Fruit fly (Drosophila melanogaster) whole organism, prepupa: ENCODE data around the gene CG2747.
A peak's percentile ranks its signal among the peaks of the same experiment; 100 is the strongest.

Experiments
- Blimp-1 ChIP-seq: fragments of 200-800 bp; sonication (Bioruptor generic); optimal IDR thresholded peaks from 3 replicates; lab custom pipeline; 2017; ENCODE audit warnings: missing biosample characterization, missing genetic modification characterization, mild to moderate bottlenecking, moderate library complexity, missing genetic modification reagents
- CG10631 ChIP-seq: fragments of 200-800 bp; sonication (Bioruptor generic); optimal IDR thresholded peaks from 2 replicates; lab custom pipeline; 2016; ENCODE audit warnings: missing biosample characterization, missing genetic modification characterization
- CG11762 ChIP-seq: fragments of 200-800 bp; sonication (Bioruptor generic); optimal IDR thresholded peaks from 3 replicates; lab custom pipeline; 2016; ENCODE audit warnings: missing biosample characterization, missing genetic modification characterization; ENCODE audit not compliant: insufficient read depth
- CG15336 ChIP-seq: fragments of 200-800 bp; sonication (Bioruptor generic); IDR thresholded peaks from 2 replicates; pipeline ENCODE4 v1.3.6; 2022; ENCODE audit warnings: missing biosample characterization, missing genetic modification characterization
- CG1621 ChIP-seq: fragments of 200-800 bp; sonication (Bioruptor generic); optimal IDR thresholded peaks from 3 replicates; lab custom pipeline; 2018; ENCODE audit warnings: missing biosample characterization, mild to moderate bottlenecking, missing genetic modification characterization
- CG3032 ChIP-seq: fragments of 200-800 bp; optimal IDR thresholded peaks from 2 replicates; lab custom pipeline; 2019; ENCODE audit warnings: missing biosample characterization, mild to moderate bottlenecking, missing genetic modification characterization, moderate library complexity
- CG31627 ChIP-seq: fragments of 200-800 bp; sonication (Bioruptor generic); optimal IDR thresholded peaks from 3 replicates; lab custom pipeline; 2016; ENCODE audit warnings: missing biosample characterization, missing genetic modification characterization
- CG3919 ChIP-seq: fragments of 200-800 bp; sonication (Bioruptor generic); optimal IDR thresholded peaks from 3 replicates; lab custom pipeline; 2016; ENCODE audit warnings: missing biosample characterization, missing genetic modification characterization
- CG6276 ChIP-seq: fragments of 200-800 bp; sonication (Bioruptor generic); optimal IDR thresholded peaks from 2 replicates; lab custom pipeline; 2017; ENCODE audit warnings: missing biosample characterization, mild to moderate bottlenecking, missing genetic modification characterization
- CG6808 ChIP-seq: fragments of 200-800 bp; sonication (Bioruptor generic); optimal IDR thresholded peaks from 3 replicates; lab custom pipeline; 2017; ENCODE audit warnings: missing biosample characterization, missing genetic modification characterization, mild to moderate bottlenecking, moderate library complexity, missing genetic modification reagents
- CG6854 ChIP-seq: fragments of 200-800 bp; sonication (Bioruptor generic); optimal IDR thresholded peaks from 2 replicates; lab custom pipeline; 2017; ENCODE audit warnings: missing biosample characterization, mild to moderate bottlenecking, missing genetic modification characterization
- CG8119 ChIP-seq: fragments of 200-800 bp; sonication (Bioruptor generic); IDR thresholded peaks from 3 replicates; pipeline ENCODE4 v1.3.6; 2022; ENCODE audit warnings: missing biosample characterization, missing genetic modification characterization
- CG8319 ChIP-seq: fragments of 200-800 bp; sonication (Bioruptor generic); optimal IDR thresholded peaks from 3 replicates; lab custom pipeline; 2016; ENCODE audit warnings: missing biosample characterization, missing genetic modification characterization
- CG8632 ChIP-seq: fragments of 200-800 bp; sonication (Bioruptor generic); optimal IDR thresholded peaks from 3 replicates; lab custom pipeline; 2016; ENCODE audit warnings: missing biosample characterization, missing genetic modification characterization
- CG9139 ChIP-seq: fragments of 200-800 bp; sonication (Bioruptor generic); optimal IDR thresholded peaks from 3 replicates; lab custom pipeline; 2017; ENCODE audit warnings: missing biosample characterization, mild to moderate bottlenecking, missing genetic modification characterization
- Eip75B ChIP-seq: fragments of 200-800 bp; sonication (Bioruptor generic); optimal IDR thresholded peaks from 3 replicates; lab custom pipeline; 2016; ENCODE audit warnings: missing biosample characterization, missing genetic modification characterization
- Eip78C ChIP-seq: fragments of 200-800 bp; sonication (Bioruptor generic); peaks from one replicate; lab custom pipeline; 2016; ENCODE audit warnings: missing biosample characterization, missing genetic modification characterization
- Eip93F ChIP-seq: fragments of 200-800 bp; sonication (Bioruptor generic); optimal IDR thresholded peaks from 2 replicates; lab custom pipeline; 2016; ENCODE audit warnings: missing biosample characterization, mild to moderate bottlenecking, missing genetic modification characterization
- Ets21C ChIP-seq: fragments of 200-800 bp; sonication (Bioruptor generic); optimal IDR thresholded peaks from 3 replicates; lab custom pipeline; 2016; ENCODE audit warnings: missing biosample characterization, missing genetic modification characterization
- Gug ChIP-seq: fragments of 200-800 bp; sonication (Bioruptor generic); IDR thresholded peaks from 2 replicates; pipeline ENCODE4 v1.3.6; 2022; ENCODE audit warnings: missing biosample characterization, missing genetic modification characterization
- Hr38 ChIP-seq: sonication (Bioruptor generic); optimal IDR thresholded peaks from 2 replicates; lab custom pipeline; 2016; ENCODE audit warnings: missing biosample characterization, missing genetic modification characterization
- Hr39 ChIP-seq: fragments of 200-800 bp; sonication (Bioruptor generic); optimal IDR thresholded peaks from 2 replicates; lab custom pipeline; 2016; ENCODE audit warnings: missing biosample characterization, missing genetic modification characterization
- Hr4 ChIP-seq: fragments of 200-800 bp; sonication (Bioruptor generic); optimal IDR thresholded peaks from 3 replicates; lab custom pipeline; 2016; ENCODE audit warnings: missing biosample characterization, missing genetic modification characterization
- Lpt ChIP-seq: fragments of 200-800 bp; sonication (Bioruptor generic); optimal IDR thresholded peaks from 3 replicates; lab custom pipeline; 2016; ENCODE audit warnings: missing biosample characterization, missing genetic modification characterization
- Met ChIP-seq: fragments of 200-800 bp; sonication (Bioruptor generic); optimal IDR thresholded peaks from 3 replicates; lab custom pipeline; 2016; ENCODE audit warnings: missing biosample characterization, missing genetic modification characterization
- OdsH ChIP-seq: fragments of 200-800 bp; sonication (Bioruptor generic); optimal IDR thresholded peaks from 3 replicates; lab custom pipeline; 2016; ENCODE audit warnings: missing biosample characterization, missing genetic modification characterization
- Smox ChIP-seq: fragments of 200-800 bp; sonication (Bioruptor generic); optimal IDR thresholded peaks from 3 replicates; lab custom pipeline; 2016; ENCODE audit warnings: missing biosample characterization, missing genetic modification characterization
- Sox102F ChIP-seq: fragments of 200-800 bp; sonication (Bioruptor generic); optimal IDR thresholded peaks from 2 replicates; lab custom pipeline; 2016; ENCODE audit warnings: missing biosample characterization, mild to moderate bottlenecking, missing genetic modification characterization
- Sox14 ChIP-seq: fragments of 200-800 bp; sonication (Bioruptor generic); optimal IDR thresholded peaks from 3 replicates; lab custom pipeline; 2016; ENCODE audit warnings: missing biosample characterization, missing genetic modification characterization
- Sox15 ChIP-seq: fragments of 200-800 bp; sonication (Bioruptor generic); optimal IDR thresholded peaks from 3 replicates; lab custom pipeline; 2016; ENCODE audit warnings: missing biosample characterization, missing genetic modification characterization
- acj6 ChIP-seq: fragments of 200-800 bp; sonication (Bioruptor generic); optimal IDR thresholded peaks from 3 replicates; lab custom pipeline; 2016; ENCODE audit warnings: missing biosample characterization, missing genetic modification characterization
- cyc ChIP-seq: fragments of 200-800 bp; sonication (Bioruptor generic); optimal IDR thresholded peaks from 3 replicates; lab custom pipeline; 2016; ENCODE audit warnings: missing biosample characterization, missing genetic modification characterization
- dac ChIP-seq: fragments of 200-800 bp; sonication (Bioruptor generic); optimal IDR thresholded peaks from 2 replicates; lab custom pipeline; 2017; ENCODE audit warnings: missing biosample characterization, mild to moderate bottlenecking, missing genetic modification characterization
- eg ChIP-seq: fragments of 200-800 bp; sonication (Bioruptor generic); IDR thresholded peaks from 3 replicates; pipeline ENCODE4 v1.3.6; 2022; ENCODE audit warnings: missing biosample characterization, missing genetic modification characterization
- esn ChIP-seq: fragments of 200-800 bp; sonication (Bioruptor generic); optimal IDR thresholded peaks from 2 replicates; lab custom pipeline; 2016; ENCODE audit warnings: missing biosample characterization, mild to moderate bottlenecking, missing genetic modification characterization, moderate library complexity
- fd59A ChIP-seq: fragments of 200-800 bp; sonication (Bioruptor generic); optimal IDR thresholded peaks from 2 replicates; lab custom pipeline; 2017; ENCODE audit warnings: missing biosample characterization, mild to moderate bottlenecking, missing genetic modification characterization, missing genetic modification reagents
- fd85E ChIP-seq: fragments of 200-800 bp; sonication (Bioruptor generic); optimal IDR thresholded peaks from 3 replicates; lab custom pipeline; 2016; ENCODE audit warnings: missing biosample characterization, missing genetic modification characterization
- lz ChIP-seq: fragments of 200-800 bp; sonication (Bioruptor generic); optimal IDR thresholded peaks from 3 replicates; lab custom pipeline; 2016; ENCODE audit warnings: missing biosample characterization, missing genetic modification characterization
- net ChIP-seq: fragments of 200-800 bp; sonication (Bioruptor generic); optimal IDR thresholded peaks from 3 replicates; lab custom pipeline; 2016; ENCODE audit warnings: missing biosample characterization, missing genetic modification characterization
- pdm3 ChIP-seq: fragments of 200-800 bp; sonication (Bioruptor generic); optimal IDR thresholded peaks from 3 replicates; lab custom pipeline; 2016; ENCODE audit warnings: missing biosample characterization, missing genetic modification characterization
- salr ChIP-seq, 2 experiments: fragments of 200-800 bp; sonication (Bioruptor generic); optimal IDR thresholded peaks; 3 replicates each; lab custom pipeline; 2016 to 2018; ENCODE audit warnings: missing biosample characterization in 2 of 2, missing genetic modification characterization in 2 of 2, mild to moderate bottlenecking in 1 of 2
- spab ChIP-seq: fragments of 200-800 bp; sonication (Bioruptor generic); optimal IDR thresholded peaks from 2 replicates; lab custom pipeline; 2017; ENCODE audit warnings: missing biosample characterization, mild to moderate bottlenecking, missing genetic modification characterization, missing genetic modification reagents
- ss ChIP-seq, 2 experiments: fragments of 200-800 bp; sonication (Bioruptor generic); optimal IDR thresholded peaks; 2 replicates in 1 of 2; 3 replicates in 1 of 2; lab custom pipeline; 2017 to 2018; ENCODE audit warnings: mild to moderate bottlenecking in 2 of 2, missing biosample characterization in 2 of 2, missing genetic modification characterization in 2 of 2, moderate library complexity in 1 of 2
- svp ChIP-seq: fragments of 200-800 bp; sonication (Bioruptor generic); peaks from one replicate; lab custom pipeline; 2016; ENCODE audit warnings: missing biosample characterization, missing genetic modification characterization
- topi ChIP-seq: fragments of 200-800 bp; sonication (Bioruptor generic); optimal IDR thresholded peaks from 3 replicates; lab custom pipeline; 2016; ENCODE audit warnings: missing biosample characterization, missing genetic modification characterization
- vri ChIP-seq: fragments of 200-800 bp; sonication (Bioruptor generic); optimal IDR thresholded peaks from 3 replicates; lab custom pipeline; 2016; ENCODE audit warnings: missing biosample characterization, mild to moderate bottlenecking, missing genetic modification characterization

CG2747 gene

DNA sequence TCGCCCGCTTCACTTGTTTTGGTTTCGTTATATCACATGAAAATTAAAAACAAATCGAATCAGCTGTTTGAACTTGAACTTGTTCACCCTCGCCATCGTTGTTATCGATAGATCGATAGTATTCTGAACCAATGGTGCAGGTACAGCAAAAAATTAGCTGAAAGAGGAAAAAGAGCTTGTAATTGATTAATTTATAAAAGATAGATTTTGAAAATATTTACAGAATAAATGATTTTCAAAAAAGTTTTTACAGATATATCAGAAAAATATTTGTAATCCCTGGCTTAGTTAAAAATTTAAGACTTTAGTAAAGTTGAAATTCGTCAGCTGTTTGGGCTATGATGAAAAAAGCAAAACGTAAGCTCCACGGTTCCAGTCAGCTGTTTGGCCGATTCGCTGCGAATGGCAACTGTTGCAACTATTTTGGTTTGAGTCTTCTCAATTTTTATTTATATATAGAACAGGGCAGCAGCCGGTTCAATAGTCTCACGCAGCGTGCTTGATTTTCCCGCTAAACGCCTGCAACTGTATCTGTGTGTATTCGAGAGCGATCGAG, 2.4 kb upstream of the CG2747 start, which contains the start of the genes CG11035 and unc-45 (continued):
- TF ChIP-seq Eip93F (GFP tag; lab: Kevin White, UChicago) (no peak), dac (GFP tag; lab: Kevin White, UChicago) (no peak), Hr4 (GFP tag; lab: Kevin White, UChicago) (peak; percentile 45), vri (GFP tag; lab: Kevin White, UChicago) (peak; percentile 58), salr (GFP tag; optimal IDR thresholded peaks at IDR 0.05; lab: Kevin White, UChicago) (no peak), Ets21C (no peak), Eip75B (peak; percentile 36), OdsH (GFP tag; lab: Kevin White, UChicago) (peak; percentile 6), Gug (GFP tag; lab: Robert Waterston, UW) (peak; percentile 9; the same call in 1 of the 2 replicates), Hr39 (no peak), topi (GFP tag; lab: Kevin White, UChicago) (peak; percentile 43), Blimp-1 (GFP tag; lab: Kevin White, UChicago) (no peak), CG9139 (no peak), CG6854 (GFP tag; lab: Kevin White, UChicago) (no peak), eg (GFP tag; lab: Robert Waterston, UW) (peak; percentile 64), lz (peak; percentile 28), fd85E (GFP tag; lab: Kevin White, UChicago) (no peak), CG15336 (GFP tag; lab: Robert Waterston, UW) (no peak), CG3919 (GFP tag; lab: Kevin White, UChicago) (peak; percentile 37), Met (GFP tag; lab: Kevin White, UChicago) (peak; percentile 11), CG8632 (GFP tag; lab: Kevin White, UChicago) (no peak), CG11762 (GFP tag; lab: Kevin White, UChicago) (no peak)
- TF ChIP-seq, all 60 proteins: peak for 26

DNA sequence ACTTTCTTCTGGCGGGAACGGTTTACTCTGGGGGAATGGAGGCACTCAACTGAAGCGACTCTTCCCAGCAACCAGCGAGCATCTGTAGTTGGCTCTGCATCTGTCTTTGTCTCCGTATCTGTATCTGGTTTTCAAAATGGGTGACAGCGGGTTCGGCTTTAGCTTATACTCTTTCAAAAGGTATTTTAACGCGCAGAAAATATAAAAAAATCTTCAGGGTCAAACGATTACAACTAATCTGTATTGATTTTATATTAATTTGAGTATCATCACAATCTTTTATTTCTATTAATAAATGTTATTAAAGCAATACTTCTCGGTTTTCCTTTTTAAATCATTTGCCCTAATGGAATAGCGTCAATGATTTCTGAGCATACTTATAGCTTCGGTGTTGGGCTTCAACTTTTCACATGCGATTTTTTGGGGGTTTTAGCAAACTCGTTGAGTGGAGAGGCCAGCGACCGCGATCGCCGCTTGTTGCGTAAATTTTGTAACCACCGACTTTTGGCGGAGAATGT, 1.0 kb downstream of the CG2747 start, which contains the start of gene ImpE3:
TSS of gene ImpE3 (minus strand) at position 51 of the 518 bp plus-strand sequence.
- TF ChIP-seq esn (GFP tag; lab: Kevin White, UChicago) (peak; percentile 84), CG11762 (GFP tag; lab: Kevin White, UChicago) (peak; percentile 33), CG31627 (GFP tag; lab: Kevin White, UChicago) (peak; percentile 60), eg (GFP tag; lab: Robert Waterston, UW) (no peak), pdm3 (GFP tag; lab: Kevin White, UChicago) (peak; percentile 58), Sox15 (GFP tag; lab: Kevin White, UChicago) (peak; percentile 29), spab (GFP tag; lab: Kevin White, UChicago) (no peak), Blimp-1 (GFP tag; lab: Kevin White, UChicago) (no peak), CG3919 (GFP tag; lab: Kevin White, UChicago) (peak; percentile 57), CG15336 (GFP tag; lab: Robert Waterston, UW) (no peak), CG3032 (tag; lab: Kevin White, UChicago) (peak; percentile 26), Eip93F (GFP tag; lab: Kevin White, UChicago) (peak; percentile 86), Hr39 (peak; percentile 51), acj6 (GFP tag; lab: Kevin White, UChicago) (peak; percentile 53), CG8119 (GFP tag; lab: Robert Waterston, UW) (peak; percentile 41; the same call in 2 of the 3 replicates), CG6276 (GFP tag; lab: Kevin White, UChicago) (peak; percentile 55), CG8632 (GFP tag; lab: Kevin White, UChicago) (peak; percentile 68), CG9139 (no peak), vri (GFP tag; lab: Kevin White, UChicago) (peak; percentile 80), CG10631 (GFP tag; lab: Kevin White, UChicago) (peak; percentile 23), Gug (GFP tag; lab: Robert Waterston, UW) (no peak), Eip78C (peak; percentile 87), Sox102F (peak; percentile 83), Hr4 (GFP tag; lab: Kevin White, UChicago) (peak; percentile 50), Smox (GFP tag; lab: Kevin White, UChicago) (peak; percentile 80), CG1621 (tag; lab: Kevin White, UChicago) (no peak), salr (GFP tag; optimal IDR thresholded peaks at IDR 0.05; lab: Kevin White, UChicago) (no peak), CG6854 (GFP tag; lab: Kevin White, UChicago) (peak; percentile 31), fd85E (GFP tag; lab: Kevin White, UChicago) (peak; percentile 27), Sox14 (GFP tag; lab: Kevin White, UChicago) (peak; percentile 66), svp (peak; percentile 92), net (peak; percentile 30), CG6808 (GFP tag; lab: Kevin White, UChicago) (peak; percentile 37), cyc (GFP tag; lab: Kevin White, UChicago) (peak; percentile 54), CG8319 (GFP tag; lab: Kevin White, UChicago) (peak; percentile 21), lz (peak; percentile 81), Lpt (GFP tag; lab: Kevin White, UChicago) (no peak), fd59A (GFP tag; lab: Kevin White, UChicago) (no peak), Hr38 (GFP tag; lab: Kevin White, UChicago) (no peak), ss (GFP tag; optimal IDR thresholded peaks at IDR 0.05; lab: Kevin White, UChicago) (peak in 1 of 2 experiments; percentile 2)
